Worm (Caenorhabditis elegans): ENCODE data around the gene F42H10.6.

DNA sequence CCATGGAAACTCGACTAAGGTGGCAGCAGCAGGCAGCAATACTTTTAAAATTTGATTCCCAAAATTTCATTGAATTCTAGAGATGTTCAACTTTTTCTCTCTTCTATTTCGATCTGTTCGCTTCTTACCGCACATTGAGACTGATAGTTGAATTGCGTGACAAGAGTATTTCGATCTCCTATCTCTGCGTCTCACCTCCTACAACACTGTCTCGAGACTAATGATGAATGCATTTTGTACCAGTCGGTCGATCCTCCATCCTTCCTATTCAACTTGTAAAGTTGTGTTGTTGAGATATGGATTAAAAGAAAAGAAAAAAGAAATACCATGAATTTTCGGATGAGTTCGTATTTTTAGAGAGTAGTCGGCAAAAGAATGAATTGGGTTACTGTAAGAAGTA lies 29.1 kb downstream of the F42H10.6 start:
- TF ChIP-seq W03F9.2 (tag; optimal IDR thresholded peaks at IDR 0.05): no peak
- TF ChIP-seq him-1 (tag; optimal IDR thresholded peaks at IDR 0.05): no peak
